Fruit fly (Drosophila melanogaster) S2 (cell line): ENCODE measurements around the gene goe.

Source experiments
- CG8478 ChIP-seq: fragments of >200 bp; optimal IDR thresholded peaks from 2 replicates; lab custom pipeline; 2018
- CTCF ChIP-seq, 2 experiments: fragments of >200 bp; optimal IDR thresholded peaks; 2 replicates each; lab custom pipeline; 2018

DNA sequence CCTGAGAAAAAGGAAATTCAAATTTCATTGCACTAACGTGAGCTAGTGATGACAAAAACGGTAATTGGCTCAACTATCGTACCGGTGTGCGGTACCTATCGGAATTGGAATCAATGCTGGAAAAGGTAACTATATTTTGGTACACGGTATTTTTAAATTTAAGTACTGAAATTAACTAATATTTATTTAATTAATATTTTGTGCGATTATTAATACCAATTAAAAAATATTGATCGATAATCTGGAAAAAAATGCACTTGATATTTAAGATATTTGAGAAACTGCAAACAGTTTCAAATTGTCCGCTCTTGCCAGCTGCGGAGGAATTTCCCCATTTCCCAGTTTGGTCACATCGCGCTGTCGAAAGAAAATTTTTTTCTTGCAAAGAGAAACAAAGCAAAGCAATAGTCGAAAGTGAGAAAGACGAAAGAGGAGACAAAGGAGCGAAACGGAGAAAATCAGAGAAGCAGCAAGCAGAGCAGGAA, 35.7 kb upstream of the goe start:
- TF ChIP-seq CG8478 (no peak), CTCF (optimal IDR thresholded peaks at IDR 0.05; lab: Kevin White, UChicago) (no peak)
